Worm (Caenorhabditis elegans) whole organism, young adult: ENCODE data around the gene marg-1.
A peak's percentile ranks its signal among the peaks of the same experiment; 100 is the strongest.

Experiments used
- B0019.2 ChIP-seq: fragments of 200-800 bp; sonication (Bioruptor generic); conservative IDR thresholded peaks from 2 replicates; pipeline ENCODE4 v1.3.6; 2022; ENCODE audit warnings: missing genetic modification reagents, missing genetic modification characterization, missing compliant biosample characterization
- F23B12.7 ChIP-seq: sonication (generic microtip); optimal IDR thresholded peaks from 2 replicates; lab custom pipeline; 2017; ENCODE audit warnings: missing genetic modification characterization, mild to moderate bottlenecking, missing compliant biosample characterization, antibody characterized with exemption, moderate library complexity; ENCODE audit not compliant: insufficient read depth
- F52B5.7 ChIP-seq: sonication (generic microtip); optimal IDR thresholded peaks from 2 replicates; lab custom pipeline; 2016; ENCODE audit warnings: mild to moderate bottlenecking, missing genetic modification characterization, missing compliant biosample characterization
- F55B11.4 ChIP-seq: sonication (generic microtip); optimal IDR thresholded peaks from 2 replicates; lab custom pipeline; 2016; ENCODE audit warnings: missing compliant biosample characterization, missing genetic modification characterization, borderline replicate concordance; ENCODE audit not compliant: insufficient read depth
- F57A8.1 ChIP-seq: fragments of 200-800 bp; sonication (Bioruptor generic); optimal IDR thresholded peaks from 2 replicates; lab custom pipeline; 2018; ENCODE audit warnings: mild to moderate bottlenecking, missing genetic modification characterization, moderate library complexity, missing compliant biosample characterization
- K11D2.4 ChIP-seq: fragments of 200-800 bp; sonication (Bioruptor generic); IDR thresholded peaks from 2 replicates; pipeline ENCODE4 v1.3.6; 2022; ENCODE audit warnings: missing genetic modification reagents, missing genetic modification characterization, missing compliant biosample characterization
- T07F8.4 ChIP-seq: sonication (generic microtip); optimal IDR thresholded peaks from 2 replicates; lab custom pipeline; 2016; ENCODE audit warnings: mild to moderate bottlenecking, missing genetic modification characterization, moderate library complexity, missing compliant biosample characterization
- Y56A3A.18 ChIP-seq: fragments of 200-800 bp; sonication (Bioruptor generic); IDR thresholded peaks from 2 replicates; pipeline ENCODE4 v1.3.6; 2022; ENCODE audit warnings: missing genetic modification reagents, missing genetic modification characterization, missing compliant biosample characterization
- Y67H2A.10 ChIP-seq: fragments of 200-800 bp; sonication (Bioruptor generic); conservative IDR thresholded peaks from 2 replicates; pipeline ENCODE4 v1.3.6; 2022; ENCODE audit warnings: missing genetic modification reagents, missing genetic modification characterization, missing compliant biosample characterization
- Y79H2A.3 ChIP-seq: fragments of 200-800 bp; sonication (Bioruptor generic); conservative IDR thresholded peaks from 2 replicates; pipeline ENCODE4 v1.3.6; 2022; ENCODE audit warnings: missing genetic modification reagents, missing genetic modification characterization, missing compliant biosample characterization
- Y95B8A.8 ChIP-seq: fragments of 200-800 bp; sonication (Bioruptor generic); IDR thresholded peaks from 2 replicates; pipeline ENCODE4 v1.3.6; 2022; ENCODE audit warnings: missing genetic modification reagents, missing genetic modification characterization, missing compliant biosample characterization
- akir-1 ChIP-seq: fragments of 200-800 bp; sonication (Bioruptor generic); optimal IDR thresholded peaks from 2 replicates; lab custom pipeline; 2018; ENCODE audit warnings: mild to moderate bottlenecking, missing genetic modification characterization, moderate library complexity, missing compliant biosample characterization
- ama-1 ChIP-seq, 3 experiments: fragments of 150-350 bp in 1 of 3; sonication (generic microtip) in 2 of 3; optimal IDR thresholded peaks; 2 replicates each; lab custom pipeline; 2014 to 2018; ENCODE audit warnings: missing biosample characterization in 2 of 3, missing genetic modification characterization in 2 of 3, missing genetic modification reagents in 2 of 3
- aptf-2 ChIP-seq: fragments of 200-800 bp; sonication (Bioruptor generic); conservative IDR thresholded peaks from 2 replicates; pipeline ENCODE4 v1.3.6; 2022; ENCODE audit warnings: missing genetic modification reagents, missing genetic modification characterization, missing compliant biosample characterization
- bed-1 ChIP-seq: fragments of 200-800 bp; sonication (Bioruptor generic); IDR thresholded peaks from 2 replicates; pipeline ENCODE4 v1.3.6; 2022; ENCODE audit warnings: missing genetic modification reagents, missing genetic modification characterization, missing compliant biosample characterization
- chd-7 ChIP-seq: sonication (generic microtip); optimal IDR thresholded peaks from 2 replicates; lab custom pipeline; 2016; ENCODE audit warnings: mild to moderate bottlenecking, missing genetic modification characterization, moderate library complexity, missing compliant biosample characterization
- egrh-3 ChIP-seq: fragments of 200-800 bp; sonication (Bioruptor generic); IDR thresholded peaks from 2 replicates; pipeline ENCODE4 v1.3.6; 2022; ENCODE audit warnings: missing genetic modification reagents, missing genetic modification characterization, missing compliant biosample characterization
- ekl-4 ChIP-seq: fragments of 200-800 bp; sonication (Bioruptor generic); IDR thresholded peaks from 2 replicates; pipeline ENCODE4 v1.3.6; 2022; ENCODE audit warnings: missing genetic modification reagents, missing genetic modification characterization, missing compliant biosample characterization
- fkh-3 ChIP-seq: sonication (generic microtip); optimal IDR thresholded peaks from 2 replicates; lab custom pipeline; 2016; ENCODE audit warnings: mild to moderate bottlenecking, missing genetic modification characterization, missing compliant biosample characterization
- lin-40 ChIP-seq: sonication (generic microtip); optimal IDR thresholded peaks from 2 replicates; lab custom pipeline; 2016; ENCODE audit warnings: missing genetic modification characterization, mild to moderate bottlenecking, missing compliant biosample characterization, missing genotype, missing genetic modification reagents
- lin-54 ChIP-seq: fragments of 200-800 bp; sonication (Bioruptor generic); optimal IDR thresholded peaks from 2 replicates; lab custom pipeline; 2018; ENCODE audit warnings: mild to moderate bottlenecking, missing genetic modification characterization, missing compliant biosample characterization
- madf-8 ChIP-seq: fragments of 200-800 bp; sonication (Bioruptor generic); conservative IDR thresholded peaks from 2 replicates; pipeline ENCODE4 v1.3.6; 2022; ENCODE audit warnings: missing genetic modification reagents, missing genetic modification characterization, missing compliant biosample characterization
- nfya-2 ChIP-seq: fragments of 200-800 bp; sonication (Bioruptor generic); IDR thresholded peaks from 2 replicates; pipeline ENCODE4 v1.3.6; 2022; ENCODE audit warnings: missing genetic modification reagents, missing genetic modification characterization, missing compliant biosample characterization
- nfyb-1 ChIP-seq: fragments of 200-800 bp; sonication (Bioruptor generic); IDR thresholded peaks from 2 replicates; pipeline ENCODE4 v1.3.6; 2022; ENCODE audit warnings: missing genetic modification reagents, missing genetic modification characterization, missing compliant biosample characterization
- nhr-179 ChIP-seq: sonication (generic microtip); optimal IDR thresholded peaks from 2 replicates; lab custom pipeline; 2016; ENCODE audit warnings: mild to moderate bottlenecking, missing genetic modification characterization, missing compliant biosample characterization
- nhr-27 ChIP-seq: fragments of 200-800 bp; sonication (Bioruptor generic); optimal IDR thresholded peaks from 2 replicates; lab custom pipeline; 2018; ENCODE audit warnings: mild to moderate bottlenecking, missing genetic modification characterization, moderate library complexity, missing compliant biosample characterization
- rec-8 ChIP-seq, 2 experiments: sonication (generic microtip); optimal IDR thresholded peaks; 2 replicates each; lab custom pipeline; 2016; ENCODE audit warnings: mild to moderate bottlenecking in 2 of 2, missing genetic modification characterization in 2 of 2, missing genetic modification reagents in 2 of 2, missing genotype in 2 of 2, missing biosample characterization in 1 of 2, missing compliant biosample characterization in 1 of 2, moderate library complexity in 1 of 2
- snpc-1.3 ChIP-seq: sonication (generic microtip); optimal IDR thresholded peaks from 2 replicates; lab custom pipeline; 2017; ENCODE audit warnings: missing genetic modification characterization, mild to moderate bottlenecking, missing compliant biosample characterization, antibody characterized with exemption, moderate library complexity, missing genotype, missing genetic modification reagents; ENCODE audit not compliant: insufficient read depth
- snpc-4 ChIP-seq, 5 experiments: fragments of 150-350 bp in 1 of 5; sonication (generic microtip) in 4 of 5; optimal IDR thresholded peaks; 2 replicates each; lab custom pipeline; 2014 to 2018; ENCODE audit warnings: missing genetic modification characterization in 5 of 5, missing biosample characterization in 3 of 5, antibody characterized with exemption in 2 of 5, mild to moderate bottlenecking in 2 of 5, missing compliant biosample characterization in 2 of 5, missing genotype in 2 of 5, moderate library complexity in 2 of 5, missing genetic modification reagents in 1 of 5
- sptf-2 ChIP-seq: fragments of 200-800 bp; sonication (Bioruptor generic); optimal IDR thresholded peaks from 2 replicates; lab custom pipeline; 2018; ENCODE audit warnings: mild to moderate bottlenecking, missing genetic modification characterization, missing compliant biosample characterization
- zfh-2 ChIP-seq: fragments of 200-800 bp; sonication (Bioruptor generic); conservative IDR thresholded peaks from 2 replicates; pipeline ENCODE4 v1.3.6; 2022; ENCODE audit warnings: missing genetic modification reagents, missing genetic modification characterization, missing compliant biosample characterization
- ztf-22 ChIP-seq: fragments of 200-800 bp; sonication (Bioruptor generic); optimal IDR thresholded peaks from 2 replicates; lab custom pipeline; 2018; ENCODE audit warnings: mild to moderate bottlenecking, missing genetic modification characterization, moderate library complexity, missing compliant biosample characterization
- ztf-26 ChIP-seq: sonication (generic microtip); optimal IDR thresholded peaks from 2 replicates; lab custom pipeline; 2017; ENCODE audit warnings: missing genetic modification characterization, missing compliant biosample characterization
- ztf-3 ChIP-seq: fragments of 200-800 bp; sonication (Bioruptor generic); optimal IDR thresholded peaks from 2 replicates; lab custom pipeline; 2018; ENCODE audit warnings: mild to moderate bottlenecking, missing genetic modification characterization, missing compliant biosample characterization

The marg-1 gene

DNA sequence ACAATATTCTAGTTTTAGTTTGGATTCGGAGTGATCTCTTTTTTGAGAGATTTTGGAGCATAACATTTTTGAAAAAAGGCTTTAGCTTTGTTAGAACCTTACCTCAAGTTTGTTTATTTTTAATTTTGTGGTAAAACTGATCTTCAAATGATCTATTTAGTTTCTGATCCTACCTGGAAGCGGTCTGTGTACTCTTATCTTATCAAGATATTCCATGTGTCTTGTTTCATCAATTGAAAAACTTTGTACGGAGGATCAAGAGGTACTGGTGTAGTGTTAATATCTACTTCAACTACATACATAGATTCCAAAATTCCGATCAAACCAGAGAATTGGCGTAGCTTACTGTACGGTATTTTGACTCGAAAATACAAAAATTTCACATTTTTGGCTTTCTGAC lies 25.2 kb downstream of the marg-1 start:
- TF ChIP-seq ztf-22 (GFP tag; lab: Kevin White, UChicago) (no peak), F52B5.7 (tag; lab: Kevin White, UChicago) (no peak)

DNA sequence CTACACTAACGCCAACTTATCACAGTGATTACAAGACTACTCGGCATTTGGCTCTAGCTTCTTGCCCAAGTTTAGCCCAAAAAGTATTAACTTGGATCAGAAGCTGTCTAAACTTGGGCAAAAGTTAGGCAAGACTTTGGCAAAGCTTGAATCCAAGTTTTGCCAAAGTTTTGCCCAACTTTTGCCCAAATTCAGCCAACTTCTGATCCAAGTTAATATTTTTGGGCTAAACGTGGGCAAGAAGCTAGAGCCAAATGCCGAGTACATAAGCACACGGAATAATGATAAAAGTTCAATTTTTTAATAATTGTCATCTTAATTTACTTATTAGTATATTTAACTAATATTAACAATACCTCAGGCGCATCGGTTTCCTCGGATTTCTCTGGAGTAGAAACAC lies 25.9 kb downstream of the marg-1 start:
- TF ChIP-seq bed-1 (GFP tag; lab: Robert Waterston, UW) = 0 out of 2 replicates have a peak, but pooled peaks have one; percentile 56
- peak; percentile 58; the same call in 1 of the 2 replicates for TF ChIP-seq nfya-2 (GFP tag; lab: Robert Waterston, UW)

DNA sequence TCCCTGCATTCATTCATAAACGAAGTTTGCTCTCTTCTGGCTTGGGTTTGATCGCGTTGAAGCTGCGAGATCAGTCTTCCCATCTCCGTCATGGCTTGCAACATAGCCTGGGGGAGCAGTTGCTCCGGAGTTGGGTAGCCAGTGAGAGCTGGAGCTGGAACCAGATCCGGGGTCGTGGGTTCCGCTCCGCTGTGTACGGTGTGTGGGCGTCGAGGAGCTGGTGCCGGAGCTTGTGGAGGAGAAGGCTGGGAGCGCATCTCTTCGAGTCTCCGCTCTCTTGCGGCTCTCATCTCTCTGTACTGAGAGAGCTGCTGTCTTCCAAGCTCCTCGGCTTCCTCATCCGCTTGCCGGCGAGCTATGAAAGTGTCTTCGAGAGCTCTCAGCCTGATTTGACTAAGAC lies 28.5 kb downstream of the marg-1 start:
- TF ChIP-seq sptf-2 = no peak
- TF ChIP-seq ama-1 (optimal IDR thresholded peaks at IDR 0.05; lab: Kevin White, UChicago) = no peak
- no peak for TF ChIP-seq ama-1 (GFP tag; optimal IDR thresholded peaks at IDR 0.05; lab: Kevin White, UChicago)
- TF ChIP-seq F23B12.7 = no peak
- TF ChIP-seq ekl-4 = no peak
- no peak for TF ChIP-seq akir-1
- no peak for TF ChIP-seq snpc-1.3 (tag; lab: Kevin White, UChicago)
- no peak for TF ChIP-seq nhr-179 (tag; lab: Kevin White, UChicago)
- peak; percentile 15 for TF ChIP-seq fkh-3
- TF ChIP-seq egrh-3 (GFP tag; lab: Robert Waterston, UW) = peak; percentile 82
- TF ChIP-seq zfh-2 (GFP tag; lab: Robert Waterston, UW) = peak; percentile 69; the same call in 1 of the 2 replicates
- 0 out of 2 replicates have a peak, but pooled peaks have one; percentile 8 for TF ChIP-seq nfyb-1 (GFP tag; lab: Robert Waterston, UW)
- TF ChIP-seq F57A8.1 (GFP tag; lab: Kevin White, UChicago) = no peak
- no peak for TF ChIP-seq T07F8.4

DNA sequence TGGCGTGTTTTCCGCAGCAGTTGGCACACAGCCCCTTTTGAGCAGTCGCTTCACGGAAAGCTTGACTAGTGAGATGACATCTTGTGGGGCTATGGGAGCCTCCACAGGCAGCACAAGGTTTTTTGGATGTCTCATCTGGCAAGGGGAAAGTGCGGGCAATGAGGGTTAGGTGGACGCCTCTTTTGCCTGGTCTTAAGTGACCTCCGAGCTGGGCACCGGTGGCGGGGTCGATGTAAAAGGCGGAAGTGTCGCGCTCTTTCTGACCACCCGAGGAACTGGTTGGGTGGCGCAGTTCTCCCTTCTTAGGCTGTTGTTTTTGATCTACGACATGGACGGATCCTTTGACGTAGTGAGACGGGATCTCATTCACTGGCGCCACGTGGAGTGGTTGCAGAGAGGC lies 29.6 kb downstream of the marg-1 start:
- TF ChIP-seq zfh-2 (GFP tag; lab: Robert Waterston, UW) (peak; percentile 67), chd-7 (tag; lab: Kevin White, UChicago) (no peak)

DNA sequence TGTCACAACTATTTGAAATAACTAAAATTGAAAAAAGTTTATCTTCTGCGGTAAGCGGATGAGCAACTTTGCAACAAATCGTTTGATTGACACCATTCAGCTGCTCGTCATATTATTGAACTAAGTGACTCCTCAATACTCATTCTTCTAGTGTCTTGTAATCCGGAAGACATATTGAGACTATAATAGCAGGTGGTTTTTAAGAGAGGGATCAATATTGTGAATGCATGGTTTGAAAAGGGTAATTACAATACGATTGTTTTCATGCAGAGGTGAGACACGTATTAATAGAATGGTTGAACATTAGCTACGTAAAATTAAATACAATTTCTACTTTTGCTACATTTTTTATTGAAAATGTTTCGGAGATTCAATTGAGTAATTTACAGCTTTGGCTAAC lies 37.8 kb downstream of the marg-1 start:
- TF ChIP-seq snpc-4 (GFP tag; optimal IDR thresholded peaks at IDR 0.05; lab: Kevin White, UChicago) (no peak), snpc-4 (tag; optimal IDR thresholded peaks at IDR 0.05; lab: Kevin White, UChicago) (no peak), madf-8 (GFP tag; lab: Robert Waterston, UW) (no peak), Y95B8A.8 (GFP tag; lab: Robert Waterston, UW) (no peak), F57A8.1 (GFP tag; lab: Kevin White, UChicago) (no peak), T07F8.4 (no peak), rec-8 (tag; optimal IDR thresholded peaks at IDR 0.05; lab: Kevin White, UChicago) (no peak), aptf-2 (GFP tag; lab: Robert Waterston, UW) (no peak), ztf-3 (no peak), K11D2.4 (no peak), ztf-22 (GFP tag; lab: Kevin White, UChicago) (no peak), B0019.2 (no peak), Y67H2A.10 (GFP tag; lab: Robert Waterston, UW) (no peak), lin-54 (GFP tag; lab: Kevin White, UChicago) (no peak), lin-40 (tag; lab: Kevin White, UChicago) (no peak), Y56A3A.18 (GFP tag; lab: Robert Waterston, UW) (no peak), F55B11.4 (no peak), ztf-26 (tag; lab: Kevin White, UChicago) (no peak), Y79H2A.3 (GFP tag; lab: Robert Waterston, UW) (no peak), nhr-27 (tag; lab: Kevin White, UChicago) (no peak)
